Worm (Caenorhabditis elegans) whole organism, L4/young adult: Measurements from ENCODE around the gene C55B6.4.

ENCODE experiments used
- W03F9.2 ChIP-seq: fragments of 150-350 bp; optimal IDR thresholded peaks from 2 replicates; lab custom pipeline; 2014; ENCODE audit warnings: missing biosample characterization, missing genetic modification characterization
- dao-5 ChIP-seq: sonication (generic microtip); optimal IDR thresholded peaks from 2 replicates; lab custom pipeline; 2016; ENCODE audit warnings: missing genotype, missing genetic modification characterization, moderate library complexity, missing compliant biosample characterization
- him-1 ChIP-seq: sonication (generic microtip); optimal IDR thresholded peaks from 2 replicates; lab custom pipeline; 2016; ENCODE audit warnings: missing genotype, missing genetic modification reagents, missing genetic modification characterization, missing compliant biosample characterization

- TF ChIP-seq him-1: no peak
- TF ChIP-seq dao-5 (tag; lab: Kevin White, UChicago): no peak
- TF ChIP-seq W03F9.2 (tag; lab: Kevin White, UChicago): no peak
These were observed 18.9 kb upstream of the C55B6.4 start, which contains the start of gene ZK867.2 for ce11 chrX:7206419-7206818.
